Fruit fly (Drosophila melanogaster) Kc167 (cell line): ENCODE data around the gene tim.

Experiments used
- Myc ChIP-seq: fragments of >200 bp; optimal IDR thresholded peaks from 2 replicates; lab custom pipeline; 2017; ENCODE audit warnings: missing external identifiers
- Sin3A ChIP-seq: fragments of >200 bp; optimal IDR thresholded peaks from 2 replicates; lab custom pipeline; 2018; ENCODE audit warnings: missing external identifiers
- h ChIP-seq: fragments of >200 bp; optimal IDR thresholded peaks from 3 replicates; lab custom pipeline; 2018; ENCODE audit warnings: missing external identifiers
- insv ChIP-seq: fragments of >200 bp; optimal IDR thresholded peaks from 3 replicates; lab custom pipeline; 2018; ENCODE audit warnings: missing external identifiers
- psq ChIP-seq: fragments of >200 bp; optimal IDR thresholded peaks from 2 replicates; lab custom pipeline; 2017; ENCODE audit warnings: missing external identifiers
- ttk ChIP-seq: sonication (Bioruptor generic); optimal IDR thresholded peaks from 2 replicates; lab custom pipeline; 2017; ENCODE audit warnings: missing external identifiers

Gene tim

DNA sequence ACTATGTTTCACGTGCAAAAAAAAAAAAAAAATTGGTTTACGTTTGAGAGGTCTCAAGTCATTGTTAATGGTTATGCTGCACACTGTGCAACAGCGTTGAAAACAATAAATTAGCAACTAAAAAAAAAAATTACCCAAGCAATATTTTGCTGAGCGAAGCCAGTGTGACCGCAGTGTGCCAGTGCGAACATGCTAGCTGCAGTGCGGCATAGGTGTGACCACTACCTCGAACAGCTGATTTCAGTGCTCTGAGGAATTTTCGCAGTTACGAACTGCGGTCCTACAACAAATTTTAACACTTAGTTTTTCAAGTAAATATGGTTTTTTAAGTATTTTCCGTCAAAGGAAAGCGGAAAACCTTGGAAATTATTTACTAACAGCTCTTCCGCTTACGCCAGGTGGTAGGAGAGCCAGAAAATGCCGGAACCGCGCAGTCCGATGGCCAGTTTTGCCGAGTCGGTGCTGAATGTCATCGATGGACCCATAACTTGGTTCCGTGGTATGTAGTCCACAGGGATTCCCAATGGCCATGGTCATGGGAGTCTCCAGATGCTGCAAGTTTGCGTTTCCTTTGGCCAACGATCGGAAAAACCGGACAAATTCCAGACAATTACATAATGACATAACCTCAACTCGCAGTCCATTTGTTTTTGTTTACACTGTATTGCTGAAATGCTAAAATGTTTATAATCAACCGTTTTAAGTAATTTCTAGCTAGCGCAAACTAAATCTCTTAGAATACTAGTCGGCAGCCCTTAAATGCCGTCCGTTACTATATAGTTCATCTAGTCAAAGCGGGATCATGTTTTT is 41.8 kb downstream of the tim start, which contains the start of the genes msl-2 and ND-PDSW:
TSS of gene msl-2 (minus strand) at position 195 of the 810 bp plus-strand sequence.
TSS of gene ND-PDSW (plus strand) at position 240 of the 810 bp plus-strand sequence.
- TF ChIP-seq h (lab: Kevin White, UChicago) = no peak
- TF ChIP-seq ttk = no peak
- no peak for TF ChIP-seq insv (lab: Kevin White, UChicago)
- no peak for TF ChIP-seq Myc
- no peak for TF ChIP-seq Sin3A (lab: Kevin White, UChicago)
- no peak for TF ChIP-seq psq

DNA sequence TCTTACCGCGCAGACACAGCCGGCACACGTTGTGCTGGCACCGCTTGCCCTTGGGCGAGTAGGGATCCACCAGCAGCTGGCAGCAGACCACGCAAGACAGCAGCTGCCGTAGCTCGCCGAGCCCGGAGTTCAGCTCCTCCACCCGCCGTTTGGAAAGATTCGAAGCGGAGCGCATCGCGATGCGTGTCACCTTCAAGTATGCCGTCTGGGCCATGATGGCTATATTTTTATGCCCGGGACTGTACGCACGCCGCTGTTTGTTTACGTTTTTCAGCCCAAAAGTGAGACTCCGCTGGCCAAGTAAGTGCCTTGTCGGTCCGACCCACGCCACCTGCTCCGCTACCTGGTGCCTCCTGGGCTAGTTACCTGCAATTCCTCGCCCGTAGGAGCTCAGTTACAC is 42.5 kb downstream of the tim start:
- TF ChIP-seq insv (lab: Kevin White, UChicago) (no peak), Myc (no peak), Sin3A (lab: Kevin White, UChicago) (no peak), psq (no peak), h (lab: Kevin White, UChicago) (no peak), ttk (no peak)

dm6 chr2L:3461760-3462159 is 46.2 kb downstream of the tim start, which contains the start of gene CG3246:
Gene CG3246 (minus strand): TSS chr2L:3461952.
- TF ChIP-seq Myc = no peak
- TF ChIP-seq psq = no peak
- no peak for TF ChIP-seq insv (lab: Kevin White, UChicago)
- TF ChIP-seq ttk = no peak
- TF ChIP-seq h (lab: Kevin White, UChicago) = no peak
- TF ChIP-seq Sin3A (lab: Kevin White, UChicago) = no peak

- TF ChIP-seq h (lab: Kevin White, UChicago) = no peak
- TF ChIP-seq Sin3A (lab: Kevin White, UChicago) = no peak
- no peak for TF ChIP-seq ttk
- TF ChIP-seq Myc = no peak
- no peak for TF ChIP-seq insv (lab: Kevin White, UChicago)
- TF ChIP-seq psq = no peak
Observed at dm6 chr2L:3457007-3457406, 50.9 kb downstream of the tim start, which contains the start of the genes Cog3 and Sec5. Gene Cog3 (minus strand): TSS chr2L:3457064. Gene Sec5 (plus strand): TSS chr2L:3457302.

DNA sequence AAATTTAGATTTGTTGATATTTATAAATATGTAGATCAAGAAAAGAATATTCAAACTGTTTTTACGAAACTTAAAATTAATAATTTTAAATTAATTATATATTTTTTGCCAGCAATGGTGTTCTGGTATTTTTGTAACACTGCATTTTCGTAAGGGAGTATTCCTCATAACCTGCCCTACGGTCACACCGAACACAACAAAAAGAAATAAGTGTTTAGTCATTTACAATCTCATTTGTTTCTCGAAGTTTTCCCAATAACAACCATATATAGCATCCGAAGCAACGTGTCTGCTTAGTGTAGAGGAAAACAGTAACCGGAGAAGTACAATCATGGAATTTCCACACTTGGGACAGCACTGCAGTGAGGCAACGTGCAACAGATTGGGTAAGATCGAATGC is 55.6 kb downstream of the tim start, which contains the start of gene CG12795:
TSS of gene CG12795 (plus strand) at position 181 of the 400 bp plus-strand sequence.
- TF ChIP-seq insv (lab: Kevin White, UChicago) (no peak), ttk (no peak), Myc (no peak), psq (no peak), Sin3A (lab: Kevin White, UChicago) (no peak), h (lab: Kevin White, UChicago) (no peak)

- TF ChIP-seq Myc (no peak), h (lab: Kevin White, UChicago) (no peak)
Observed at dm6 chr2L:3449555-3450320, 58.2 kb downstream of the tim start, which contains the start of gene Snx1. Gene Snx1 (plus strand): TSS chr2L:3449683.

dm6 chr2L:3445655-3446054 is 62.3 kb downstream of the tim start, which contains the start of gene CG2772:
Gene CG2772 (plus strand): TSS chr2L:3445992.
- no peak for TF ChIP-seq psq
- TF ChIP-seq ttk = no peak
- no peak for TF ChIP-seq insv (lab: Kevin White, UChicago)
- TF ChIP-seq h (lab: Kevin White, UChicago) = no peak
- no peak for TF ChIP-seq Myc
- TF ChIP-seq Sin3A (lab: Kevin White, UChicago) = no peak

DNA sequence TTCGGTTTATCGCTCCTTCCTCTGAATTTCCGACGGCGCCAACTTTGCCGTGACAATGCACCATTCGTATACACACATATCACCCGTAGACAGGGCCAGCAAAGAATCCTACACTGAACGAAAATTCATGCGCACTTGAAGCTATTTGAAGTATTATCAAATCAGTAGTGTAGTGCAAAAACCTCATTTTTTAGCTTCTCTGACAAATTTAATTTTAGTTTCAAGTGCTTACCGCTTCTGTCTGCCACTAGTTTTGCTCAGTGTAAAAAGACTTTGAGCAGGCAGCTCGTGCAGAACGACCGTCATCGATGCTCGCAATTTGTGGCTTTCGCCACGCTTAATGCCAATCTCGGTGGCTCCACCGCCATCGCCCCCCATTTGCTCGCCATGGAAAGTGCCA is 63.1 kb downstream of the tim start:
- no peak for TF ChIP-seq ttk
- TF ChIP-seq h (lab: Kevin White, UChicago) = no peak
- no peak for TF ChIP-seq insv (lab: Kevin White, UChicago)
- TF ChIP-seq Sin3A (lab: Kevin White, UChicago) = no peak
- no peak for TF ChIP-seq psq
- no peak for TF ChIP-seq Myc
